Worm (Caenorhabditis elegans): ENCODE measurements around the gene krr-1.

ce11 chrV:7255095-7255494 lies 24.1 kb downstream of the krr-1 start, which contains the start of gene C05C8.8:
- TF ChIP-seq ces-1 (GFP tag; optimal IDR thresholded peaks at IDR 0.05): no peak
- no peak for TF ChIP-seq ztf-11 (tag; optimal IDR thresholded peaks at IDR 0.05)
- no peak for TF ChIP-seq unc-39 (tag; optimal IDR thresholded peaks at IDR 0.05)
- no peak for TF ChIP-seq nhr-237 (tag; optimal IDR thresholded peaks at IDR 0.05)
- no peak for TF ChIP-seq mls-2 (tag; optimal IDR thresholded peaks at IDR 0.05)
- no peak for TF ChIP-seq pha-4 (tag; optimal IDR thresholded peaks at IDR 0.05)
- TF ChIP-seq unc-62 (GFP tag; optimal IDR thresholded peaks at IDR 0.05): no peak
- TF ChIP-seq elt-3 (tag; optimal IDR thresholded peaks at IDR 0.05): no peak
- TF ChIP-seq elt-1 (tag; optimal IDR thresholded peaks at IDR 0.05; ENCODE audit: borderline replicate concordance, insufficient read depth): no peak
- no peak for TF ChIP-seq mep-1 (tag; optimal IDR thresholded peaks at IDR 0.05)
